Worm (Caenorhabditis elegans) whole organism, mixed stage, embryonic: ENCODE data around the gene R09E10.13.

ENCODE experiments used
- blmp-1 ChIP-seq: fragments of 150-350 bp; optimal IDR thresholded peaks from 2 replicates; lab custom pipeline; 2014; ENCODE audit warnings: missing biosample characterization, missing genetic modification characterization
- elt-1 ChIP-seq: sonication (generic microtip); optimal IDR thresholded peaks from 2 replicates; lab custom pipeline; 2017; ENCODE audit warnings: missing genetic modification characterization, mild to moderate bottlenecking, missing compliant biosample characterization, antibody characterized with exemption, moderate library complexity, borderline replicate concordance; ENCODE audit not compliant: insufficient read depth
- lsy-2 ChIP-seq: fragments of 150-350 bp; optimal IDR thresholded peaks from 2 replicates; lab custom pipeline; 2014; ENCODE audit warnings: missing biosample characterization, missing genetic modification characterization
- mep-1 ChIP-seq: fragments of 150-350 bp; optimal IDR thresholded peaks from 2 replicates; lab custom pipeline; 2017; ENCODE audit warnings: missing biosample characterization, missing genetic modification reagents, missing genetic modification characterization, inconsistent platforms
- nhr-237 ChIP-seq: fragments of 150-350 bp; optimal IDR thresholded peaks from 2 replicates; lab custom pipeline; 2014; ENCODE audit warnings: missing biosample characterization, missing genetic modification characterization
- snpc-4 ChIP-seq: fragments of 150-350 bp; optimal IDR thresholded peaks from 2 replicates; lab custom pipeline; 2014; ENCODE audit warnings: missing biosample characterization, missing genetic modification characterization
- sptf-1 ChIP-seq: sonication (generic microtip); optimal IDR thresholded peaks from 2 replicates; lab custom pipeline; 2017; ENCODE audit warnings: mild to moderate bottlenecking, missing genetic modification characterization, moderate library complexity, missing compliant biosample characterization
- ztf-11 ChIP-seq: fragments of 150-350 bp; optimal IDR thresholded peaks from 2 replicates; lab custom pipeline; 2014; ENCODE audit warnings: missing biosample characterization, missing genetic modification characterization

DNA sequence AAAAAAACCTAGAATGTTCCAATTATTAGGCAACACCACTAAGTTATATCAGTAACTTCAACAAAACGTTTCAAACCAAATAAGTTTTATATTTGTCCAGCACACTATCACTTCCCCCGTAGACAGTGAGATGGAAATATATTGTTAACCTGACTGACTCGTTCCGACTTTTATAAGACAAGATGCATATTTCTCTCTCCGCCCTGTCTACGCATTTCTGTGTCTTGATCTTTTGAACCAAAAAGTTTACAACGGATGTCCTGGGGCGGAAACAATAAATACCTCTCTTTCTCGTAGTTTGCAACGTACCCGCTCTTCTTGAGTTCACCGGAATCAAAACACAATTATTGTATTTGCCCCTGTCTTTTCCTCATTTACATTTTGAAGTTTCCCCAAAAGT, 43.7 kb downstream of the R09E10.13 start:
- TF ChIP-seq nhr-237 (tag; lab: Kevin White, UChicago): no peak
- no peak for TF ChIP-seq snpc-4 (tag; lab: Kevin White, UChicago)
- TF ChIP-seq sptf-1 (tag; lab: Kevin White, UChicago): no peak
- no peak for TF ChIP-seq mep-1 (tag; lab: Kevin White, UChicago)
- no peak for TF ChIP-seq blmp-1 (tag; lab: Kevin White, UChicago)
- TF ChIP-seq lsy-2 (tag; lab: Kevin White, UChicago): no peak
- no peak for TF ChIP-seq elt-1 (tag; lab: Kevin White, UChicago)
- no peak for TF ChIP-seq ztf-11 (tag; lab: Kevin White, UChicago)
